Fruit fly (Drosophila melanogaster) whole organism, pupa: Measurements from ENCODE around the gene CG7272.

Experiments
- CG10348 ChIP-seq: fragments of 200-800 bp; sonication (Bioruptor generic); IDR thresholded peaks from 2 replicates; pipeline ENCODE4 v1.3.6; 2022; ENCODE audit warnings: missing biosample characterization, missing genetic modification characterization
- CG12605 ChIP-seq: fragments of 200-800 bp; sonication (Bioruptor generic); IDR thresholded peaks from 2 replicates; pipeline ENCODE4 v1.3.6; 2022; ENCODE audit warnings: missing biosample characterization, missing genetic modification characterization
- CG14655 ChIP-seq: fragments of 200-800 bp; sonication (Bioruptor generic); optimal IDR thresholded peaks from 3 replicates; lab custom pipeline; 2017; ENCODE audit warnings: mild to moderate bottlenecking, missing biosample characterization, missing genetic modification reagents, missing genetic modification characterization
- CG15710 ChIP-seq: fragments of 200-800 bp; sonication (Bioruptor generic); optimal IDR thresholded peaks from 2 replicates; lab custom pipeline; 2018; ENCODE audit warnings: missing biosample characterization, mild to moderate bottlenecking, missing genetic modification characterization, moderate library complexity
- CG32121 ChIP-seq: fragments of 200-800 bp; sonication (Bioruptor generic); IDR thresholded peaks from 2 replicates; pipeline ENCODE4 v1.3.6; 2022; ENCODE audit warnings: missing biosample characterization, missing genetic modification characterization
- CG34367 ChIP-seq: fragments of 200-800 bp; sonication (Bioruptor generic); optimal IDR thresholded peaks from 2 replicates; lab custom pipeline; 2018; ENCODE audit warnings: missing biosample characterization, mild to moderate bottlenecking, missing genetic modification characterization
- CG8301 ChIP-seq: fragments of 200-800 bp; sonication (Bioruptor generic); optimal IDR thresholded peaks from 2 replicates; lab custom pipeline; 2018; ENCODE audit warnings: missing biosample characterization, mild to moderate bottlenecking, missing genetic modification characterization
- CG9948 ChIP-seq: fragments of 200-800 bp; sonication (Bioruptor generic); optimal IDR thresholded peaks from 2 replicates; lab custom pipeline; 2018; ENCODE audit warnings: missing biosample characterization, mild to moderate bottlenecking, missing genetic modification characterization, moderate library complexity
- EcR ChIP-seq: fragments of 200-800 bp; sonication (Bioruptor generic); optimal IDR thresholded peaks from 3 replicates; lab custom pipeline; 2019; ENCODE audit warnings: missing biosample characterization, missing genetic modification characterization, mild to moderate bottlenecking, moderate library complexity, missing genetic modification reagents
- Pif1A ChIP-seq: fragments of 200-800 bp; sonication (Bioruptor generic); optimal IDR thresholded peaks from 3 replicates; lab custom pipeline; 2016; ENCODE audit warnings: missing biosample characterization, missing genetic modification characterization
- Snoo ChIP-seq: fragments of 200-800 bp; sonication (Bioruptor generic); optimal IDR thresholded peaks from 3 replicates; lab custom pipeline; 2017; ENCODE audit warnings: missing biosample characterization, mild to moderate bottlenecking, missing genetic modification characterization, inconsistent platforms
- fd96Ca ChIP-seq: fragments of 200-800 bp; sonication (Bioruptor generic); IDR thresholded peaks from 3 replicates; pipeline ENCODE4 v1.3.6; 2022; ENCODE audit warnings: missing biosample characterization, missing genetic modification characterization
- rn ChIP-seq: fragments of 200-800 bp; sonication (Bioruptor generic); IDR thresholded peaks from 2 replicates; pipeline ENCODE4 v1.3.6; 2022; ENCODE audit warnings: missing biosample characterization, missing genetic modification characterization

DNA sequence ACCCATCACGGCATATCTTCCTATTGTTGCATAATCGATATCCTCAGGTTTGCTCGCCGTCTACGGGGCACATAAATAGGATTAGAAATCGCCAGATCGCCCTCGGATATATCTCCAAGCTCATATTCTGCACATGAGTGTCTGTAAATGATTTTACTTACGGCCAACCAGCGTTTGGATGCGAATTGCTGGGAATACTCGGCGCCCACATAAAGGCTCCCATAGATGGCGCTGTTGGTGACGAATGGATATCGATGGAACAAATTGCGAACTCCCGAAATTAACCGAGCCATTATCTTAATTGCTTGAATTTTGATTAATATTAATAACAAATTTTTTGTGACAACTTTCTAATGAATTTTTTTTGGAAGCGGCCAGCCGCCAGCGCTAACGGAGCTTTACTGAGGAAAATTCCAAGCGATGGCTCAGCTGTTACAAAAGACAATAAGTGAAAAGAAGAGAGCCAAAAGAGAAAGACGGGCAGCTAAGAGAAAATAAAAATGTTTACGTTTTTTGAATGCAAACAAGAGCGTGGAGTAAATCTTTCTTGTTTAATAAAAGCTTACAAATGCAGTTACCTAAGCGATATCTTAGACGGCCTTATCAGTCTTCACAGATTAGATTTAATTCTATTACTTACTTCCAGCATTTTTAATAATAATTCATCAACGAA, 6.0 kb upstream of the CG7272 start:
- TF ChIP-seq CG8301 (no peak), CG9948 (tag; lab: Kevin White, UChicago) (no peak), Pif1A (GFP tag; lab: Kevin White, UChicago) (no peak), CG14655 (no peak), CG10348 (GFP tag; lab: Robert Waterston, UW) (no peak), fd96Ca (GFP tag; lab: Robert Waterston, UW) (no peak), rn (GFP tag; lab: Robert Waterston, UW) (no peak), CG15710 (tag; lab: Kevin White, UChicago) (no peak), Snoo (tag; lab: Kevin White, UChicago) (no peak), CG34367 (tag; lab: Kevin White, UChicago) (no peak), EcR (no peak), CG32121 (GFP tag; lab: Robert Waterston, UW) (no peak), CG12605 (GFP tag; lab: Robert Waterston, UW) (no peak)
